Worm (Caenorhabditis elegans) whole organism, midembryonic: ENCODE data around the gene evl-18.

Experiments used
- T22C8.4 ChIP-seq: fragments of 200-800 bp; sonication (Bioruptor generic); IDR thresholded peaks from 2 replicates; pipeline ENCODE4 v1.3.6; 2022; ENCODE audit warnings: missing genetic modification characterization, missing compliant biosample characterization
- cog-1 ChIP-seq: sonication (generic microtip); optimal IDR thresholded peaks from 2 replicates; lab custom pipeline; 2016; ENCODE audit warnings: missing genetic modification characterization, missing compliant biosample characterization
- flt-1 ChIP-seq: fragments of 200-800 bp; sonication (Bioruptor generic); IDR thresholded peaks from 2 replicates; pipeline ENCODE4 v1.3.6; 2022; ENCODE audit warnings: missing genetic modification characterization, missing compliant biosample characterization
- klf-2 ChIP-seq: fragments of 200-800 bp; sonication (Bioruptor generic); conservative IDR thresholded peaks from 2 replicates; pipeline ENCODE4 v1.3.6; 2022; ENCODE audit warnings: missing genetic modification reagents, missing genetic modification characterization, missing compliant biosample characterization
- tab-1 ChIP-seq: fragments of 200-800 bp; sonication (Bioruptor generic); IDR thresholded peaks from 2 replicates; pipeline ENCODE4 v1.3.6; 2022; ENCODE audit warnings: missing genetic modification characterization, missing compliant biosample characterization
- ztf-23 ChIP-seq: fragments of 200-800 bp; sonication (Bioruptor generic); IDR thresholded peaks from 2 replicates; pipeline ENCODE4 v1.3.6; 2022; ENCODE audit warnings: missing genetic modification reagents, missing genetic modification characterization, missing compliant biosample characterization
- ztf-29 ChIP-seq: fragments of 200-800 bp; sonication (Bioruptor generic); IDR thresholded peaks from 2 replicates; pipeline ENCODE4 v1.3.6; 2022; ENCODE audit warnings: missing genetic modification reagents, missing genetic modification characterization, missing compliant biosample characterization

DNA sequence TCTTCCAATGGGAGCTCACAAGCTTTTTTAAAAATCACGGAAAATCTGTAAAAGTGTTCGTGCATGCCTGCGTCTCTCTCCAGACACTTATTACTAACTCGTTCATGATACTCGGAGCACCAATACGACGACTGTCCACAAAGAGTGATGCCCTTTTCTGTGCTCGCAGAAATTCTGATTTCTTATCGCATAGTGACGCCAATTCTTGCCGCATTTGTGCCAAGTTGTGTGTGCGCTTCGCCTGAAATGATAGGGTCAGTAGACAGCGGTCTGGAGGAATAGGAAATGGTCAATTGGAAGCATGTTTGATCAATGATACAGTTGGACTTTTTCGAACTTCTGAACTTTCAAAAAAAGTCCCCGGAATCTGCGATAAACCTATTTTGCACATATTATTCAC is 29.2 kb upstream of the evl-18 start:
- TF ChIP-seq T22C8.4 (GFP tag; lab: Robert Waterston, UW), result no peak
- no peak for TF ChIP-seq flt-1 (GFP tag; lab: Robert Waterston, UW)
- no peak for TF ChIP-seq klf-2 (GFP tag; lab: Robert Waterston, UW)
- TF ChIP-seq ztf-23, result no peak
- no peak for TF ChIP-seq ztf-29
- TF ChIP-seq cog-1 (tag; lab: Kevin White, UChicago), result no peak
- TF ChIP-seq tab-1 (GFP tag; lab: Robert Waterston, UW), result no peak
